Worm (Caenorhabditis elegans) whole organism, young adult: ENCODE data around the gene cyp-35D1.

ENCODE experiments used
- C17E4.6 ChIP-seq: fragments of 200-800 bp; sonication (Bioruptor generic); IDR thresholded peaks from 2 replicates; pipeline ENCODE4 v1.3.6; 2022; ENCODE audit warnings: missing genetic modification reagents, missing genetic modification characterization, missing compliant biosample characterization
- F23B12.7 ChIP-seq: sonication (generic microtip); optimal IDR thresholded peaks from 2 replicates; lab custom pipeline; 2017; ENCODE audit warnings: missing genetic modification characterization, mild to moderate bottlenecking, missing compliant biosample characterization, antibody characterized with exemption, moderate library complexity; ENCODE audit not compliant: insufficient read depth
- F37B4.10 ChIP-seq: fragments of 200-800 bp; sonication (Bioruptor generic); IDR thresholded peaks from 2 replicates; pipeline ENCODE4 v1.3.6; 2022; ENCODE audit warnings: missing genetic modification characterization, missing compliant biosample characterization
- F57A8.1 ChIP-seq: fragments of 200-800 bp; sonication (Bioruptor generic); optimal IDR thresholded peaks from 2 replicates; lab custom pipeline; 2018; ENCODE audit warnings: mild to moderate bottlenecking, missing genetic modification characterization, moderate library complexity, missing compliant biosample characterization
- F57C9.4 ChIP-seq: sonication (generic microtip); optimal IDR thresholded peaks from 2 replicates; lab custom pipeline; 2017; ENCODE audit warnings: mild to moderate bottlenecking, missing genetic modification characterization, missing compliant biosample characterization
- K12H6.12 ChIP-seq: fragments of 200-800 bp; sonication (Bioruptor generic); optimal IDR thresholded peaks from 2 replicates; lab custom pipeline; 2018; ENCODE audit warnings: mild to moderate bottlenecking, missing genetic modification characterization, missing compliant biosample characterization
- Y79H2A.3 ChIP-seq: fragments of 200-800 bp; sonication (Bioruptor generic); conservative IDR thresholded peaks from 2 replicates; pipeline ENCODE4 v1.3.6; 2022; ENCODE audit warnings: missing genetic modification reagents, missing genetic modification characterization, missing compliant biosample characterization
- ama-1 ChIP-seq, 3 experiments: fragments of 150-350 bp in 1 of 3; sonication (generic microtip) in 2 of 3; optimal IDR thresholded peaks; 2 replicates each; lab custom pipeline; 2014 to 2018; ENCODE audit warnings: missing biosample characterization in 2 of 3, missing genetic modification characterization in 2 of 3, missing genetic modification reagents in 2 of 3
- athp-1 ChIP-seq: sonication (generic microtip); optimal IDR thresholded peaks from 2 replicates; lab custom pipeline; 2017; ENCODE audit warnings: mild to moderate bottlenecking, missing genetic modification characterization, missing compliant biosample characterization
- ccch-3 ChIP-seq: fragments of 200-800 bp; sonication (Bioruptor generic); optimal IDR thresholded peaks from 2 replicates; lab custom pipeline; 2018; ENCODE audit warnings: mild to moderate bottlenecking, missing genetic modification characterization, missing compliant biosample characterization
- cebp-1 ChIP-seq, 2 experiments: fragments of 200-800 bp in 1 of 2; sonication (Bioruptor generic) in 1 of 2; sonication (generic microtip) in 1 of 2; IDR thresholded peaks in 1 of 2; optimal IDR thresholded peaks in 1 of 2; 2 replicates each; pipeline versions ENCODE4 v1.3.6 to Lab custom; 2017 to 2022; ENCODE audit warnings: missing compliant biosample characterization in 2 of 2, missing genetic modification characterization in 2 of 2, mild to moderate bottlenecking in 1 of 2, missing genetic modification reagents in 1 of 2, moderate library complexity in 1 of 2
- ceh-58 ChIP-seq: fragments of 200-800 bp; sonication (Bioruptor generic); IDR thresholded peaks from 2 replicates; pipeline ENCODE4 v1.3.6; 2022; ENCODE audit warnings: missing genetic modification characterization, missing compliant biosample characterization
- dpff-1 ChIP-seq: sonication (generic microtip); optimal IDR thresholded peaks from 2 replicates; lab custom pipeline; 2017; ENCODE audit warnings: mild to moderate bottlenecking, missing genetic modification characterization, missing compliant biosample characterization
- ets-4 ChIP-seq: fragments of 200-800 bp; sonication (Bioruptor generic); optimal IDR thresholded peaks from 2 replicates; lab custom pipeline; 2018; ENCODE audit warnings: mild to moderate bottlenecking, missing genetic modification characterization, missing compliant biosample characterization
- fkh-3 ChIP-seq: sonication (generic microtip); optimal IDR thresholded peaks from 2 replicates; lab custom pipeline; 2016; ENCODE audit warnings: mild to moderate bottlenecking, missing genetic modification characterization, missing compliant biosample characterization
- hsf-1 ChIP-seq: fragments of 200-800 bp; sonication (Bioruptor generic); IDR thresholded peaks from 2 replicates; pipeline ENCODE4 v1.3.6; 2022; ENCODE audit warnings: missing genetic modification reagents, missing genetic modification characterization, missing compliant biosample characterization
- lag-1 ChIP-seq: fragments of 200-800 bp; sonication (Bioruptor generic); IDR thresholded peaks from 2 replicates; pipeline ENCODE4 v1.3.6; 2022; ENCODE audit warnings: missing genetic modification reagents, missing genetic modification characterization, missing compliant biosample characterization
- lsy-27 ChIP-seq: sonication (generic microtip); optimal IDR thresholded peaks from 2 replicates; lab custom pipeline; 2017; ENCODE audit warnings: missing genetic modification characterization, mild to moderate bottlenecking, missing compliant biosample characterization, antibody characterized with exemption, missing genotype, borderline replicate concordance; ENCODE audit not compliant: insufficient read depth
- nfyb-1 ChIP-seq: fragments of 200-800 bp; sonication (Bioruptor generic); IDR thresholded peaks from 2 replicates; pipeline ENCODE4 v1.3.6; 2022; ENCODE audit warnings: missing genetic modification reagents, missing genetic modification characterization, missing compliant biosample characterization
- pha-4 ChIP-seq: fragments of 150-350 bp; sonication (generic microtip); optimal IDR thresholded peaks from 2 replicates; lab custom pipeline; 2014; ENCODE audit warnings: missing biosample characterization, missing genetic modification reagents, missing genetic modification characterization
- rcor-1 ChIP-seq: fragments of 200-800 bp; sonication (Bioruptor generic); IDR thresholded peaks from 2 replicates; pipeline ENCODE4 v1.3.6; 2022; ENCODE audit warnings: missing genetic modification reagents, missing genetic modification characterization, missing compliant biosample characterization
- sea-2 ChIP-seq: fragments of 200-800 bp; sonication (Bioruptor generic); IDR thresholded peaks from 2 replicates; pipeline ENCODE4 v1.3.6; 2022; ENCODE audit warnings: missing genetic modification characterization, missing compliant biosample characterization
- snpc-1.1 ChIP-seq: sonication (generic microtip); optimal IDR thresholded peaks from 2 replicates; lab custom pipeline; 2017; ENCODE audit warnings: missing genetic modification characterization, mild to moderate bottlenecking, missing compliant biosample characterization, antibody characterized with exemption, moderate library complexity, missing genotype, missing genetic modification reagents; ENCODE audit not compliant: insufficient read depth
- unc-62 ChIP-seq: fragments of 150-350 bp; optimal IDR thresholded peaks from 2 replicates; lab custom pipeline; 2014; ENCODE audit warnings: missing biosample characterization, missing genetic modification reagents, missing genetic modification characterization
- ztf-22 ChIP-seq: fragments of 200-800 bp; sonication (Bioruptor generic); optimal IDR thresholded peaks from 2 replicates; lab custom pipeline; 2018; ENCODE audit warnings: mild to moderate bottlenecking, missing genetic modification characterization, moderate library complexity, missing compliant biosample characterization
- ztf-28 ChIP-seq: fragments of 200-800 bp; sonication (Bioruptor generic); IDR thresholded peaks from 2 replicates; pipeline ENCODE4 v1.3.6; 2022; ENCODE audit warnings: missing genetic modification reagents, missing genetic modification characterization, missing compliant biosample characterization
- ztf-3 ChIP-seq: fragments of 200-800 bp; sonication (Bioruptor generic); optimal IDR thresholded peaks from 2 replicates; lab custom pipeline; 2018; ENCODE audit warnings: mild to moderate bottlenecking, missing genetic modification characterization, missing compliant biosample characterization

The cyp-35D1 gene

DNA sequence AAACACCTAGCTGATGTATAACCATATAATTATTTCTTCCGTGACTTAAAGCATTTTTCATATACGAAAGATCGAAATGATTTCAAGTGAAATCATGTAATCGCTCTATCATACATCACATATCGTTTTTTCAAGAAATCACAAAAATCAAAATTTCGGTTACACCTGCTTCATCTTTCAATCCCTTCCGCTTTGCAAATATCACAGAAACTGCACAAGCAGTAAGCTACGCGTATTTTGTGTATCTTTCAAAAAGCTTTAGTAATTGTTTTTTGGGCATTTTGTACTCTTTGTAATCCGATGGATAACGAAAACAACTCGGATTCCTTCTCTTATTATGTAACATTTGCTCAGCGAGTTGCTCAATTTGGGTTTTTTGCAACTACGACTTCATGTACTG lies 46.3 kb downstream of the cyp-35D1 start, which contains the start of gene str-25:
str-25 (plus strand) TSS at position 301 of the 400 bp plus-strand sequence.
- TF ChIP-seq F37B4.10 (GFP tag; lab: Robert Waterston, UW) (no peak), Y79H2A.3 (GFP tag; lab: Robert Waterston, UW) (no peak), athp-1 (tag; lab: Kevin White, UChicago) (no peak), lsy-27 (no peak), K12H6.12 (tag; lab: Kevin White, UChicago) (no peak), ccch-3 (no peak), unc-62 (GFP tag; lab: Kevin White, UChicago) (no peak), lag-1 (no peak), F57C9.4 (tag; lab: Kevin White, UChicago) (no peak), ets-4 (GFP tag; lab: Kevin White, UChicago) (no peak), dpff-1 (tag; lab: Kevin White, UChicago) (no peak), ceh-58 (GFP tag; lab: Robert Waterston, UW) (no peak), sea-2 (GFP tag; lab: Robert Waterston, UW) (no peak), C17E4.6 (GFP tag; lab: Robert Waterston, UW) (no peak)
- TF ChIP-seq, all 124 proteins: peak for 0

DNA sequence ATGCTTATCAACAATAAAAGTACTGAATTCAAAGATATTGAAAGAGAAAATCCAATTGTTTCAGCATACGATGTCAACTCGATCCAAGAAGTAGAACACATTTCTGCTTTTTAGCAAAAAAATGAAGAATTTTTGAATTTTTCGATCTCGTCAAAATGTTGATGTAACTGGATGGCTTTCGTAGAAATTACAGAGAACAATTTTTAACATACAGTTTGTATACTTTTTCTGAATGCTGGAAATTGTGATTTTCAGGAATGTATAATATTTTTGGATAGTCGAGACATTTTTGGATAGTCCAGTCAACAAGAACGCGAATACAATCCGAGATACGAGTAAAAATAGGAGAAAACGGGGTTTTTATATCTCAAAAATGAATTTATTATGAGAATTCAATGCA lies 49.6 kb downstream of the cyp-35D1 start, which contains the start of gene str-103:
str-103 (minus strand) TSS at position 101 of the 400 bp plus-strand sequence.
- no peak for TF ChIP-seq dpff-1 (tag; lab: Kevin White, UChicago)
- no peak for TF ChIP-seq hsf-1 (GFP tag; lab: Robert Waterston, UW)
- TF ChIP-seq F23B12.7: no peak
- TF ChIP-seq ztf-28: no peak
- no peak for TF ChIP-seq snpc-1.1 (tag; lab: Kevin White, UChicago)
- TF ChIP-seq ztf-22 (GFP tag; lab: Kevin White, UChicago): no peak
- no peak for TF ChIP-seq ama-1 (optimal IDR thresholded peaks at IDR 0.05; lab: Kevin White, UChicago)
- TF ChIP-seq ama-1 (GFP tag; optimal IDR thresholded peaks at IDR 0.05; lab: Kevin White, UChicago): no peak
- TF ChIP-seq rcor-1 (GFP tag; lab: Robert Waterston, UW): no peak
- TF ChIP-seq fkh-3 (tag; lab: Kevin White, UChicago): no peak
- no peak for TF ChIP-seq pha-4 (tag; lab: Kevin White, UChicago)
- TF ChIP-seq F57A8.1 (GFP tag; lab: Kevin White, UChicago): no peak

- TF ChIP-seq ztf-3 (GFP tag; lab: Kevin White, UChicago): no peak
- no peak for TF ChIP-seq cebp-1 (GFP tag; IDR thresholded peaks at IDR 0.05; lab: Robert Waterston, UW)
- peak; percentile 86 for TF ChIP-seq cebp-1 (tag; optimal IDR thresholded peaks at IDR 0.05; lab: Kevin White, UChicago)
- no peak for TF ChIP-seq nfyb-1
These were observed 51.5 kb downstream of the cyp-35D1 start for ce11 chrV:16120499-16120898.
